Fruit fly (Drosophila melanogaster): ENCODE data around the gene CG3842.

DNA sequence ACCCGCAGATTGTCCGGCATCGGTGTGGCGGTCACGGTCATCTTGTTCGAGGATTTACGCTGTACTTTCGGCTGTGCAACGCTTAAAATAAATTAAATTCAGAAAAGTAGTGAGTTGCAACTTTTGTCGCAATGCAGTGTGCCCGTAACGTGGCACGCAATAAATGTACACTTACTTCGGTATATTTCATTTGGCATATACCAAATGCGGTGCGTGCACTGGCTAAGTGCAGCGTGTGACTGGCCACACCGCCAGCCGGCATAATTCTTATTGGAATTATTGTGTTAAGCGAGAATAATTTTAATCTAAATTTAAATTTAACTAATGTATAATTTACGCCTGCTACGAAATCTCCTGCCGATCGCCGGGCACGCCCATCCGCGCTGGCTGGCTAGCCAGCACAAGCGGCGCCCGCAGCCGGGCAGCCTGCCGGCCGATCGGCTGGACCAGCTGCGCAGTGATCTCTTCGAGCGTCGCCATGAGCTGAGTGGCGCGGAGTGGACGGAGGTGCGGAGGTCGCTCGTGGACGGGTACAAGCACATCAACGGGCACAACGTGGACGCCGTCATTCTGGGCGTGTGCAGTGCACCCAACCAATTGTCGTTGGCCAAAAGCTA, 46.4 kb upstream of the CG3842 start, which contains the start of the genes Rpt4 and mldr:
- TF ChIP-seq CG9139 (GFP tag; optimal IDR thresholded peaks at IDR 0.05) (no peak), CG15336 (GFP tag; IDR thresholded peaks at IDR 0.05) (no peak), lz (GFP tag; optimal IDR thresholded peaks at IDR 0.05) (no peak), CG4318 (GFP tag; optimal IDR thresholded peaks at IDR 0.05) (no peak), CG34406 (GFP tag; optimal IDR thresholded peaks at IDR 0.05) (no peak)

All from whole organism, prepupa.